Fruit fly (Drosophila melanogaster) whole organism, larva: Measurements from ENCODE around the gene CG11333.

Experiments used
- noc ChIP-seq: fragments of 200-800 bp; sonication (Bioruptor generic); optimal IDR thresholded peaks from 3 replicates; lab custom pipeline; 2019; ENCODE audit warnings: missing biosample characterization, mild to moderate bottlenecking, missing genetic modification characterization, moderate library complexity

CG11333 gene

dm6 chr3R:31482117-31482516, 19.0 kb downstream of the CG11333 start:
- no peak for TF ChIP-seq noc (tag; lab: Kevin White, UChicago)

- TF ChIP-seq noc (tag; lab: Kevin White, UChicago): no peak
These were observed 20.0 kb downstream of the CG11333 start for dm6 chr3R:31483060-31483459.

dm6 chr3R:31499114-31499513, 36.0 kb downstream of the CG11333 start, which contains the start of gene mey:
Gene mey (plus strand): TSS chr3R:31499235.
- no peak for TF ChIP-seq noc (tag; lab: Kevin White, UChicago)

- no peak for TF ChIP-seq noc (tag; lab: Kevin White, UChicago)
These were observed 40.6 kb downstream of the CG11333 start for dm6 chr3R:31503665-31504064.

- no peak for TF ChIP-seq noc (tag; lab: Kevin White, UChicago)
These were observed 41.7 kb downstream of the CG11333 start for dm6 chr3R:31504731-31505252.

- TF ChIP-seq noc (tag; lab: Kevin White, UChicago): no peak
These were observed 42.2 kb downstream of the CG11333 start for dm6 chr3R:31505254-31505689.

dm6 chr3R:31512040-31512439, 48.9 kb downstream of the CG11333 start:
- no peak for TF ChIP-seq noc (tag; lab: Kevin White, UChicago)
